Fruit fly (Drosophila melanogaster): ENCODE results near the gene CG6149.

DNA sequence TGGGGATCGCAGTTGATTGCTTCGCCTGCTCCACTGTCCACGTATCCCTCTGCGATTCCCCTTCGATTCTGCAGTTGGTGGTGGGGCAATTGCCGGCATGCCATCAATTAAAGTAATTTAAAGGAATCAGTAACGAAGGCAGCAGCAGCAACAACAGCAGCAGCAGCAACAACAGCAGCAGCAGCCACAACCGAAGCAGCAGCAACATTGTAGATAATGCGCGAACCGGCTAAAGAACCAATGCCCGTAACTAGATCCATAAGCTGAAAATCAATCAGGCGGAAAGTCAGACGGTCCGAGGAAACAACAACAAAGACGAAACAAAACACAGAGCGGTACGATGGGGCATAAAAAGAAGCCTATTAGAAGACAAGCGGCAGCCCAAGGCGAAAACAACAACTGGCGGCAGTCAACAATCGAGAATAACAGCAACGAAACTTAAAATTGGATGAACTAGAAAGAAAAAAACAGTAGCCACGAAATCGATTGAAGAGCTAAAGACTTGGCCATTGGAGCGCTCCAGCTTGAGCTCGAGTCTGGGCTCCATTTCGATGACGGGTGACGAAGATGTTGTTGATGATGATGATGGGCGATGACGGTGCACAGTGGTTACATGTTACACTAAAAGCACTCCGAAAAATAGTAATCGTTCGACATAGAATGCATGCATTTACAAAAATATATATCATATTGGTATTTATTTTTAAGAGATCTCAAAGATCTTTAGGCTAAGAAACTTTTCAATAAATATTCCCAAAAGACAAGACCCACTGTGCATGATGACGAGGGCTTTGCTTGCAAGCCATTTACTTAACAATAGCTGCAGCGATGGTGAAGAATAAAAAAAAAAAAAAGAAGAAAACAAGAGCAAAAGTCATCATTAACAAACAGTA, 29.7 kb downstream of the CG6149 start:
- TF ChIP-seq lz (GFP tag; optimal IDR thresholded peaks at IDR 0.05) (peak; percentile 91), topi (GFP tag; optimal IDR thresholded peaks at IDR 0.05) (peak; percentile 89), Hr38 (GFP tag; optimal IDR thresholded peaks at IDR 0.05) (no peak), CG6792 (GFP tag; optimal IDR thresholded peaks at IDR 0.05) (peak; percentile 94), Lpt (GFP tag; optimal IDR thresholded peaks at IDR 0.05) (peak; percentile 82), CG4318 (GFP tag; optimal IDR thresholded peaks at IDR 0.05) (peak; percentile 87)

Measured in whole organism, prepupa.